Worm (Caenorhabditis elegans) whole organism, young adult: ENCODE measurements around the gene mrpl-53.

Source experiments
- B0261.1 ChIP-seq: sonication (generic microtip); optimal IDR thresholded peaks from 2 replicates; lab custom pipeline; 2016; ENCODE audit warnings: mild to moderate bottlenecking, missing genetic modification characterization, moderate library complexity, missing compliant biosample characterization
- C06A6.2 ChIP-seq: fragments of 200-800 bp; sonication (Bioruptor generic); conservative IDR thresholded peaks from 2 replicates; pipeline ENCODE4 v1.3.6; 2022; ENCODE audit warnings: missing genetic modification characterization, missing compliant biosample characterization
- F49E8.2 ChIP-seq: sonication (generic microtip); optimal IDR thresholded peaks from 3 replicates; lab custom pipeline; 2017; ENCODE audit warnings: missing genetic modification characterization, mild to moderate bottlenecking, missing compliant biosample characterization, antibody characterized with exemption, moderate library complexity; ENCODE audit not compliant: insufficient read depth
- F55B11.4 ChIP-seq: sonication (generic microtip); optimal IDR thresholded peaks from 2 replicates; lab custom pipeline; 2016; ENCODE audit warnings: missing compliant biosample characterization, missing genetic modification characterization, borderline replicate concordance; ENCODE audit not compliant: insufficient read depth
- F57C9.4 ChIP-seq: sonication (generic microtip); optimal IDR thresholded peaks from 2 replicates; lab custom pipeline; 2017; ENCODE audit warnings: mild to moderate bottlenecking, missing genetic modification characterization, missing compliant biosample characterization
- K12H6.12 ChIP-seq: fragments of 200-800 bp; sonication (Bioruptor generic); optimal IDR thresholded peaks from 2 replicates; lab custom pipeline; 2018; ENCODE audit warnings: mild to moderate bottlenecking, missing genetic modification characterization, missing compliant biosample characterization
- Y53G8AR.9 ChIP-seq: fragments of 200-800 bp; sonication (Bioruptor generic); conservative IDR thresholded peaks from 2 replicates; pipeline ENCODE4 v1.3.6; 2022; ENCODE audit warnings: missing genetic modification reagents, missing genetic modification characterization, missing compliant biosample characterization
- Y56A3A.18 ChIP-seq: fragments of 200-800 bp; sonication (Bioruptor generic); IDR thresholded peaks from 2 replicates; pipeline ENCODE4 v1.3.6; 2022; ENCODE audit warnings: missing genetic modification reagents, missing genetic modification characterization, missing compliant biosample characterization
- Y67H2A.10 ChIP-seq: fragments of 200-800 bp; sonication (Bioruptor generic); conservative IDR thresholded peaks from 2 replicates; pipeline ENCODE4 v1.3.6; 2022; ENCODE audit warnings: missing genetic modification reagents, missing genetic modification characterization, missing compliant biosample characterization
- ZK185.1 ChIP-seq: sonication (generic microtip); optimal IDR thresholded peaks from 2 replicates; lab custom pipeline; 2016; ENCODE audit warnings: mild to moderate bottlenecking, missing genetic modification characterization, missing compliant biosample characterization; ENCODE audit not compliant: poor library complexity, severe bottlenecking
- akir-1 ChIP-seq: fragments of 200-800 bp; sonication (Bioruptor generic); optimal IDR thresholded peaks from 2 replicates; lab custom pipeline; 2018; ENCODE audit warnings: mild to moderate bottlenecking, missing genetic modification characterization, moderate library complexity, missing compliant biosample characterization
- ama-1 ChIP-seq, 3 experiments: fragments of 150-350 bp in 1 of 3; sonication (generic microtip) in 2 of 3; optimal IDR thresholded peaks; 2 replicates each; lab custom pipeline; 2014 to 2018; ENCODE audit warnings: missing biosample characterization in 2 of 3, missing genetic modification characterization in 2 of 3, missing genetic modification reagents in 2 of 3
- aptf-3 ChIP-seq: fragments of 200-800 bp; sonication (Bioruptor generic); IDR thresholded peaks from 2 replicates; pipeline ENCODE4 v1.3.6; 2022; ENCODE audit warnings: missing genetic modification characterization, missing compliant biosample characterization
- atf-7 ChIP-seq: sonication (generic microtip); optimal IDR thresholded peaks from 2 replicates; lab custom pipeline; 2017; ENCODE audit warnings: mild to moderate bottlenecking, missing genetic modification characterization, missing compliant biosample characterization
- ceh-27 ChIP-seq: fragments of 200-800 bp; sonication (Bioruptor generic); optimal IDR thresholded peaks from 2 replicates; lab custom pipeline; 2018; ENCODE audit warnings: mild to moderate bottlenecking, missing genetic modification characterization, moderate library complexity, missing compliant biosample characterization
- die-1 ChIP-seq: sonication (generic microtip); optimal IDR thresholded peaks from 2 replicates; lab custom pipeline; 2016; ENCODE audit warnings: missing genotype, mild to moderate bottlenecking, missing genetic modification characterization, missing compliant biosample characterization
- dox-1 ChIP-seq: fragments of 200-800 bp; sonication (Bioruptor generic); IDR thresholded peaks from 2 replicates; pipeline ENCODE4 v1.3.6; 2022; ENCODE audit warnings: missing genetic modification reagents, missing genetic modification characterization, missing compliant biosample characterization
- efl-1 ChIP-seq: fragments of 150-350 bp; optimal IDR thresholded peaks from 2 replicates; lab custom pipeline; 2014; ENCODE audit warnings: missing biosample characterization, missing genetic modification reagents, missing genetic modification characterization
- egl-18 ChIP-seq: fragments of 200-800 bp; sonication (Bioruptor generic); IDR thresholded peaks from 2 replicates; pipeline ENCODE4 v1.3.6; 2022; ENCODE audit warnings: missing genetic modification reagents, missing genetic modification characterization, missing compliant biosample characterization
- egrh-3 ChIP-seq: fragments of 200-800 bp; sonication (Bioruptor generic); IDR thresholded peaks from 2 replicates; pipeline ENCODE4 v1.3.6; 2022; ENCODE audit warnings: missing genetic modification reagents, missing genetic modification characterization, missing compliant biosample characterization
- ekl-4 ChIP-seq: fragments of 200-800 bp; sonication (Bioruptor generic); IDR thresholded peaks from 2 replicates; pipeline ENCODE4 v1.3.6; 2022; ENCODE audit warnings: missing genetic modification reagents, missing genetic modification characterization, missing compliant biosample characterization
- fkh-3 ChIP-seq: sonication (generic microtip); optimal IDR thresholded peaks from 2 replicates; lab custom pipeline; 2016; ENCODE audit warnings: mild to moderate bottlenecking, missing genetic modification characterization, missing compliant biosample characterization
- gei-17 ChIP-seq: fragments of 200-800 bp; sonication (Bioruptor generic); optimal IDR thresholded peaks from 2 replicates; lab custom pipeline; 2018; ENCODE audit warnings: mild to moderate bottlenecking, missing genetic modification characterization, missing compliant biosample characterization
- him-1 ChIP-seq: sonication (generic microtip); optimal IDR thresholded peaks from 2 replicates; lab custom pipeline; 2016; ENCODE audit warnings: missing genotype, missing genetic modification reagents, missing genetic modification characterization, missing compliant biosample characterization
- hmg-1.2 ChIP-seq: fragments of 200-800 bp; sonication (Bioruptor generic); IDR thresholded peaks from 2 replicates; pipeline ENCODE4 v1.3.6; 2022; ENCODE audit warnings: missing genetic modification reagents, missing genetic modification characterization, missing compliant biosample characterization
- hsf-1 ChIP-seq: fragments of 200-800 bp; sonication (Bioruptor generic); IDR thresholded peaks from 2 replicates; pipeline ENCODE4 v1.3.6; 2022; ENCODE audit warnings: missing genetic modification reagents, missing genetic modification characterization, missing compliant biosample characterization
- lag-1 ChIP-seq: fragments of 200-800 bp; sonication (Bioruptor generic); IDR thresholded peaks from 2 replicates; pipeline ENCODE4 v1.3.6; 2022; ENCODE audit warnings: missing genetic modification reagents, missing genetic modification characterization, missing compliant biosample characterization
- let-607 ChIP-seq, 2 experiments: fragments of 200-800 bp in 1 of 2; sonication (Bioruptor generic) in 1 of 2; sonication (generic microtip) in 1 of 2; optimal IDR thresholded peaks; 2 replicates each; lab custom pipeline; 2016 to 2018; ENCODE audit warnings: mild to moderate bottlenecking in 2 of 2, missing compliant biosample characterization in 2 of 2, missing genetic modification characterization in 2 of 2, moderate library complexity in 2 of 2, missing genotype in 1 of 2
- lin-26 ChIP-seq: fragments of 200-800 bp; sonication (Bioruptor generic); IDR thresholded peaks from 2 replicates; pipeline ENCODE4 v1.3.6; 2022; ENCODE audit warnings: missing genetic modification reagents, missing genetic modification characterization, missing compliant biosample characterization
- lin-40 ChIP-seq: sonication (generic microtip); optimal IDR thresholded peaks from 2 replicates; lab custom pipeline; 2016; ENCODE audit warnings: missing genetic modification characterization, mild to moderate bottlenecking, missing compliant biosample characterization, missing genotype, missing genetic modification reagents
- lin-54 ChIP-seq: fragments of 200-800 bp; sonication (Bioruptor generic); optimal IDR thresholded peaks from 2 replicates; lab custom pipeline; 2018; ENCODE audit warnings: mild to moderate bottlenecking, missing genetic modification characterization, missing compliant biosample characterization
- lir-1 ChIP-seq: fragments of 200-800 bp; sonication (Bioruptor generic); conservative IDR thresholded peaks from 2 replicates; pipeline ENCODE4 v1.3.6; 2022; ENCODE audit warnings: missing genetic modification reagents, missing genetic modification characterization, missing compliant biosample characterization
- madf-10 ChIP-seq: sonication (generic microtip); optimal IDR thresholded peaks from 2 replicates; lab custom pipeline; 2016; ENCODE audit warnings: mild to moderate bottlenecking, missing genetic modification characterization, missing compliant biosample characterization
- madf-6 ChIP-seq: fragments of 200-800 bp; sonication (Bioruptor generic); IDR thresholded peaks from 2 replicates; pipeline ENCODE4 v1.3.6; 2022; ENCODE audit warnings: missing genetic modification reagents, missing genetic modification characterization, missing compliant biosample characterization
- mxl-1 ChIP-seq: sonication (generic microtip); optimal IDR thresholded peaks from 2 replicates; lab custom pipeline; 2016; ENCODE audit warnings: missing genetic modification characterization, missing compliant biosample characterization
- nfyb-1 ChIP-seq: fragments of 200-800 bp; sonication (Bioruptor generic); IDR thresholded peaks from 2 replicates; pipeline ENCODE4 v1.3.6; 2022; ENCODE audit warnings: missing genetic modification reagents, missing genetic modification characterization, missing compliant biosample characterization
- nhr-120 ChIP-seq: fragments of 200-800 bp; sonication (Bioruptor generic); IDR thresholded peaks from 2 replicates; pipeline ENCODE4 v1.3.6; 2022; ENCODE audit warnings: missing genetic modification characterization, missing compliant biosample characterization
- nhr-27 ChIP-seq: fragments of 200-800 bp; sonication (Bioruptor generic); optimal IDR thresholded peaks from 2 replicates; lab custom pipeline; 2018; ENCODE audit warnings: mild to moderate bottlenecking, missing genetic modification characterization, moderate library complexity, missing compliant biosample characterization
- nhr-80 ChIP-seq: sonication (generic microtip); optimal IDR thresholded peaks from 2 replicates; lab custom pipeline; 2016; ENCODE audit warnings: missing genetic modification characterization, missing compliant biosample characterization
- nhr-90 ChIP-seq: sonication (generic microtip); optimal IDR thresholded peaks from 2 replicates; lab custom pipeline; 2016; ENCODE audit warnings: missing genotype, mild to moderate bottlenecking, missing genetic modification characterization, missing compliant biosample characterization
- pha-4 ChIP-seq: fragments of 150-350 bp; sonication (generic microtip); optimal IDR thresholded peaks from 2 replicates; lab custom pipeline; 2014; ENCODE audit warnings: missing biosample characterization, missing genetic modification reagents, missing genetic modification characterization
- repo-1 ChIP-seq: sonication (generic microtip); optimal IDR thresholded peaks from 2 replicates; lab custom pipeline; 2017; ENCODE audit warnings: mild to moderate bottlenecking, missing genetic modification characterization, missing compliant biosample characterization
- snpc-1.1 ChIP-seq: sonication (generic microtip); optimal IDR thresholded peaks from 2 replicates; lab custom pipeline; 2017; ENCODE audit warnings: missing genetic modification characterization, mild to moderate bottlenecking, missing compliant biosample characterization, antibody characterized with exemption, moderate library complexity, missing genotype, missing genetic modification reagents; ENCODE audit not compliant: insufficient read depth
- snpc-1.3 ChIP-seq: sonication (generic microtip); optimal IDR thresholded peaks from 2 replicates; lab custom pipeline; 2017; ENCODE audit warnings: missing genetic modification characterization, mild to moderate bottlenecking, missing compliant biosample characterization, antibody characterized with exemption, moderate library complexity, missing genotype, missing genetic modification reagents; ENCODE audit not compliant: insufficient read depth
- xnd-1 ChIP-seq: sonication (generic microtip); optimal IDR thresholded peaks from 2 replicates; lab custom pipeline; 2016; ENCODE audit warnings: missing genotype, missing genetic modification reagents, missing genetic modification characterization, missing compliant biosample characterization
- zfh-2 ChIP-seq: fragments of 200-800 bp; sonication (Bioruptor generic); conservative IDR thresholded peaks from 2 replicates; pipeline ENCODE4 v1.3.6; 2022; ENCODE audit warnings: missing genetic modification reagents, missing genetic modification characterization, missing compliant biosample characterization
- ztf-28 ChIP-seq: fragments of 200-800 bp; sonication (Bioruptor generic); IDR thresholded peaks from 2 replicates; pipeline ENCODE4 v1.3.6; 2022; ENCODE audit warnings: missing genetic modification reagents, missing genetic modification characterization, missing compliant biosample characterization
- ztf-3 ChIP-seq: fragments of 200-800 bp; sonication (Bioruptor generic); optimal IDR thresholded peaks from 2 replicates; lab custom pipeline; 2018; ENCODE audit warnings: mild to moderate bottlenecking, missing genetic modification characterization, missing compliant biosample characterization
- ztf-6 ChIP-seq: fragments of 200-800 bp; sonication (Bioruptor generic); IDR thresholded peaks from 2 replicates; pipeline ENCODE4 v1.3.6; 2022; ENCODE audit warnings: missing genetic modification reagents, missing genetic modification characterization, missing compliant biosample characterization

The mrpl-53 gene

ce11 chrII:9617902-9618245, 20.5 kb downstream of the mrpl-53 start:
- peak; percentile 37 for TF ChIP-seq ZK185.1 (tag; lab: Kevin White, UChicago)
- no peak for TF ChIP-seq ztf-28
- TF ChIP-seq pha-4 (tag; lab: Kevin White, UChicago), result no peak
- no peak for TF ChIP-seq lin-54 (GFP tag; lab: Kevin White, UChicago)
- no peak for TF ChIP-seq fkh-3 (tag; lab: Kevin White, UChicago)
- no peak for TF ChIP-seq zfh-2 (GFP tag; lab: Robert Waterston, UW)
- TF ChIP-seq dox-1, result no peak
- TF ChIP-seq lir-1 (GFP tag; lab: Robert Waterston, UW), result no peak
- TF ChIP-seq die-1 (tag; lab: Kevin White, UChicago), result no peak
- TF ChIP-seq lin-40 (tag; lab: Kevin White, UChicago), result no peak
- no peak for TF ChIP-seq akir-1
- TF ChIP-seq C06A6.2 (GFP tag; lab: Robert Waterston, UW), result no peak
- no peak for TF ChIP-seq madf-6
- TF ChIP-seq K12H6.12 (tag; lab: Kevin White, UChicago), result no peak
- TF ChIP-seq him-1 (tag; lab: Kevin White, UChicago), result no peak
- TF ChIP-seq Y67H2A.10 (GFP tag; lab: Robert Waterston, UW), result no peak
- no peak for TF ChIP-seq F49E8.2 (tag; lab: Kevin White, UChicago)
- no peak for TF ChIP-seq F57C9.4 (tag; lab: Kevin White, UChicago)
- TF ChIP-seq egl-18, result no peak
- TF ChIP-seq nfyb-1 (GFP tag; lab: Robert Waterston, UW), result no peak
- TF ChIP-seq Y56A3A.18 (GFP tag; lab: Robert Waterston, UW), result no peak
- TF ChIP-seq nhr-27 (tag; lab: Kevin White, UChicago), result no peak
- TF ChIP-seq ztf-3 (GFP tag; lab: Kevin White, UChicago), result no peak
- TF ChIP-seq lag-1 (GFP tag; lab: Robert Waterston, UW), result no peak
- no peak for TF ChIP-seq nhr-120 (GFP tag; lab: Robert Waterston, UW)
- TF ChIP-seq xnd-1 (tag; lab: Kevin White, UChicago), result no peak
- peak in 1 of 2 experiments; percentile 8 for TF ChIP-seq let-607 (tag; optimal IDR thresholded peaks at IDR 0.05; lab: Kevin White, UChicago)
- peak; percentile 21 for TF ChIP-seq madf-10 (tag; lab: Kevin White, UChicago)
- 0 out of 2 replicates have a peak, but pooled peaks have one; percentile 5 for TF ChIP-seq Y53G8AR.9 (GFP tag; lab: Robert Waterston, UW)
- TF ChIP-seq egrh-3, result no peak
- no peak for TF ChIP-seq mxl-1
- TF ChIP-seq lin-26 (GFP tag; lab: Robert Waterston, UW), result 0 out of 2 replicates have a peak, but pooled peaks have one; percentile 19
- TF ChIP-seq nhr-80, result peak; percentile 15
- no peak for TF ChIP-seq hmg-1.2 (GFP tag; lab: Robert Waterston, UW)
- TF ChIP-seq aptf-3 (GFP tag; lab: Robert Waterston, UW), result no peak
- no peak for TF ChIP-seq efl-1 (GFP tag; lab: Kevin White, UChicago)
- no peak for TF ChIP-seq ama-1 (optimal IDR thresholded peaks at IDR 0.05; lab: Kevin White, UChicago)
- peak in 1 of 2 experiments; percentile 17 for TF ChIP-seq ama-1 (GFP tag; optimal IDR thresholded peaks at IDR 0.05; lab: Kevin White, UChicago)
- TF ChIP-seq hsf-1 (GFP tag; lab: Robert Waterston, UW), result no peak
- TF ChIP-seq B0261.1 (tag; lab: Kevin White, UChicago), result no peak
- no peak for TF ChIP-seq ceh-27 (GFP tag; lab: Kevin White, UChicago)
- TF ChIP-seq nhr-90 (tag; lab: Kevin White, UChicago), result no peak
- TF ChIP-seq atf-7 (tag; lab: Kevin White, UChicago), result no peak
- no peak for TF ChIP-seq gei-17 (GFP tag; lab: Kevin White, UChicago)
- TF ChIP-seq ztf-6 (GFP tag; lab: Robert Waterston, UW), result no peak
- no peak for TF ChIP-seq snpc-1.1 (tag; lab: Kevin White, UChicago)
- no peak for TF ChIP-seq F55B11.4 (tag; lab: Kevin White, UChicago)
- TF ChIP-seq repo-1 (tag; lab: Kevin White, UChicago), result no peak
- no peak for TF ChIP-seq ekl-4 (GFP tag; lab: Robert Waterston, UW)
- no peak for TF ChIP-seq snpc-1.3 (tag; lab: Kevin White, UChicago)
